Worm (Caenorhabditis elegans) whole organism, young adult: ENCODE measurements around the gene T16G12.8.

ENCODE experiments used
- D2030.7 ChIP-seq: fragments of 200-800 bp; sonication (Bioruptor generic); IDR thresholded peaks from 2 replicates; pipeline ENCODE4 v1.3.6; 2022; ENCODE audit warnings: missing genetic modification reagents, missing genetic modification characterization, missing compliant biosample characterization
- cebp-1 ChIP-seq, 2 experiments: fragments of 200-800 bp in 1 of 2; sonication (Bioruptor generic) in 1 of 2; sonication (generic microtip) in 1 of 2; IDR thresholded peaks in 1 of 2; optimal IDR thresholded peaks in 1 of 2; 2 replicates each; pipeline versions ENCODE4 v1.3.6 to Lab custom; 2017 to 2022; ENCODE audit warnings: missing compliant biosample characterization in 2 of 2, missing genetic modification characterization in 2 of 2, mild to moderate bottlenecking in 1 of 2, missing genetic modification reagents in 1 of 2, moderate library complexity in 1 of 2
- ceh-100 ChIP-seq: fragments of 200-800 bp; sonication (Bioruptor generic); IDR thresholded peaks from 2 replicates; pipeline ENCODE4 v1.3.6; 2022; ENCODE audit warnings: missing genetic modification reagents, missing genetic modification characterization, missing compliant biosample characterization
- ceh-40 ChIP-seq: fragments of 200-800 bp; sonication (Bioruptor generic); IDR thresholded peaks from 2 replicates; pipeline ENCODE4 v1.3.6; 2022; ENCODE audit warnings: missing genetic modification characterization, missing compliant biosample characterization
- madf-8 ChIP-seq: fragments of 200-800 bp; sonication (Bioruptor generic); conservative IDR thresholded peaks from 2 replicates; pipeline ENCODE4 v1.3.6; 2022; ENCODE audit warnings: missing genetic modification reagents, missing genetic modification characterization, missing compliant biosample characterization
- nhr-179 ChIP-seq: sonication (generic microtip); optimal IDR thresholded peaks from 2 replicates; lab custom pipeline; 2016; ENCODE audit warnings: mild to moderate bottlenecking, missing genetic modification characterization, missing compliant biosample characterization
- ztf-3 ChIP-seq: fragments of 200-800 bp; sonication (Bioruptor generic); optimal IDR thresholded peaks from 2 replicates; lab custom pipeline; 2018; ENCODE audit warnings: mild to moderate bottlenecking, missing genetic modification characterization, missing compliant biosample characterization

- TF ChIP-seq ztf-3 (GFP tag; lab: Kevin White, UChicago) (no peak), nhr-179 (tag; lab: Kevin White, UChicago) (no peak), ceh-100 (GFP tag; lab: Robert Waterston, UW) (no peak), D2030.7 (GFP tag; lab: Robert Waterston, UW) (no peak), madf-8 (no peak), cebp-1 (GFP tag; IDR thresholded peaks at IDR 0.05; lab: Robert Waterston, UW) (no peak), cebp-1 (tag; optimal IDR thresholded peaks at IDR 0.05; lab: Kevin White, UChicago) (no peak), ceh-40 (GFP tag; lab: Robert Waterston, UW) (no peak)
Observed at ce11 chrIII:10106390-10106789, 47.3 kb downstream of the T16G12.8 start, which contains the start of gene srt-55.
